Worm (Caenorhabditis elegans) whole organism, early embryonic: ENCODE data around the gene vms-1.

Experiments
- B0310.2 ChIP-seq: sonication (generic microtip); optimal IDR thresholded peaks from 2 replicates; lab custom pipeline; 2016; ENCODE audit warnings: mild to moderate bottlenecking, missing genetic modification characterization, missing compliant biosample characterization
- F13C5.2 ChIP-seq: sonication (generic microtip); optimal IDR thresholded peaks from 2 replicates; lab custom pipeline; 2017; ENCODE audit warnings: mild to moderate bottlenecking, missing genetic modification characterization, inconsistent platforms, missing compliant biosample characterization
- aly-1 ChIP-seq: sonication (generic microtip); optimal IDR thresholded peaks from 2 replicates; lab custom pipeline; 2016; ENCODE audit warnings: missing genetic modification characterization, missing compliant biosample characterization
- ama-1 ChIP-seq: fragments of 150-350 bp; optimal IDR thresholded peaks from 2 replicates; lab custom pipeline; 2014
- ceh-13 ChIP-seq: fragments of 200-800 bp; sonication (Bioruptor generic); optimal IDR thresholded peaks from 2 replicates; lab custom pipeline; 2018; ENCODE audit warnings: mild to moderate bottlenecking, missing genetic modification characterization, missing compliant biosample characterization
- ceh-36 ChIP-seq: sonication (generic microtip); optimal IDR thresholded peaks from 2 replicates; lab custom pipeline; 2016; ENCODE audit warnings: missing genetic modification characterization, inconsistent platforms, missing compliant biosample characterization
- ets-7 ChIP-seq: sonication (generic microtip); optimal IDR thresholded peaks from 2 replicates; lab custom pipeline; 2016; ENCODE audit warnings: missing genotype, missing genetic modification characterization, missing compliant biosample characterization
- flt-1 ChIP-seq: fragments of 200-800 bp; sonication (Bioruptor generic); IDR thresholded peaks from 2 replicates; pipeline ENCODE4 v1.3.6; 2022; ENCODE audit warnings: missing genetic modification characterization, missing compliant biosample characterization
- hmbx-1 ChIP-seq: sonication (generic microtip); optimal IDR thresholded peaks from 2 replicates; lab custom pipeline; 2016; ENCODE audit warnings: mild to moderate bottlenecking, missing genetic modification characterization, missing compliant biosample characterization
- hmg-4 ChIP-seq: fragments of 200-800 bp; sonication (Bioruptor generic); optimal IDR thresholded peaks from 2 replicates; lab custom pipeline; 2018; ENCODE audit warnings: mild to moderate bottlenecking, missing genetic modification characterization, missing compliant biosample characterization
- hnd-1 ChIP-seq: sonication (generic microtip); optimal IDR thresholded peaks from 2 replicates; lab custom pipeline; 2016; ENCODE audit warnings: missing genetic modification characterization, missing compliant biosample characterization
- pes-1 ChIP-seq: fragments of 200-800 bp; sonication (Bioruptor generic); IDR thresholded peaks from 2 replicates; pipeline ENCODE4 v1.3.6; 2022; ENCODE audit warnings: missing genetic modification reagents, missing genetic modification characterization, missing compliant biosample characterization
- scrt-1 ChIP-seq: fragments of 200-800 bp; sonication (Bioruptor generic); IDR thresholded peaks from 2 replicates; pipeline ENCODE4 v1.3.6; 2022; ENCODE audit warnings: missing genetic modification characterization, missing compliant biosample characterization
- sea-1 ChIP-seq: fragments of 200-800 bp; sonication (Bioruptor generic); conservative IDR thresholded peaks from 2 replicates; pipeline ENCODE4 v1.3.6; 2022; ENCODE audit warnings: missing genetic modification characterization, missing compliant biosample characterization
- tbx-11 ChIP-seq: fragments of 200-800 bp; sonication (Bioruptor generic); IDR thresholded peaks from 2 replicates; pipeline ENCODE4 v1.3.6; 2022; ENCODE audit warnings: missing genetic modification characterization, missing compliant biosample characterization
- tbx-37 ChIP-seq: fragments of 200-800 bp; sonication (Bioruptor generic); conservative IDR thresholded peaks from 2 replicates; pipeline ENCODE4 v1.3.6; 2022; ENCODE audit warnings: missing genetic modification reagents, missing genetic modification characterization, missing compliant biosample characterization
- tra-4 ChIP-seq: sonication (generic microtip); optimal IDR thresholded peaks from 2 replicates; lab custom pipeline; 2017; ENCODE audit warnings: missing genetic modification characterization, missing compliant biosample characterization

Gene vms-1

DNA sequence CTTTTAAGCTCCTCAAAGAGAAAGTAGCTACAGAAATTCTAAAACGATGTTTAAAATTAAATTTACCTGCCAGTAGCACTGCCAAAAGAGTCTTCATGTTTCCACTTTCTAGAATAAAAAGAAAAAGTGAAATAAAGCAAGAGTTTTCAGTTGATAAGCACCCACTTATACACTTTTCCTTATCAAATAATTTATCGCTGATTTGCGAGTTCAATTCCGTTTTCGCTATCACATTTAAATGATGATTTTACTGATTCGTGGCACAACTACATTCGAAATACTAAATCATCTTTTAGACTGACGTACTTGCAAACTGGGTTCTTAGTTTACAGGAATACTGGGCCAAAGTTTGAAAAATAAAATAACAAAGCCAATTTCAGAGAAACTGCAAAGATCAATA lies 37.4 kb upstream of the vms-1 start, which contains the start of gene K12H4.7:
Gene K12H4.7 (minus strand): TSS at position 138 of the 400 bp plus-strand sequence.
- TF ChIP-seq sea-1 (GFP tag; lab: Robert Waterston, UW) = no peak
- no peak for TF ChIP-seq ets-7
- TF ChIP-seq hmg-4 (GFP tag; lab: Kevin White, UChicago) = no peak
- no peak for TF ChIP-seq scrt-1 (GFP tag; lab: Robert Waterston, UW)
- no peak for TF ChIP-seq tra-4

DNA sequence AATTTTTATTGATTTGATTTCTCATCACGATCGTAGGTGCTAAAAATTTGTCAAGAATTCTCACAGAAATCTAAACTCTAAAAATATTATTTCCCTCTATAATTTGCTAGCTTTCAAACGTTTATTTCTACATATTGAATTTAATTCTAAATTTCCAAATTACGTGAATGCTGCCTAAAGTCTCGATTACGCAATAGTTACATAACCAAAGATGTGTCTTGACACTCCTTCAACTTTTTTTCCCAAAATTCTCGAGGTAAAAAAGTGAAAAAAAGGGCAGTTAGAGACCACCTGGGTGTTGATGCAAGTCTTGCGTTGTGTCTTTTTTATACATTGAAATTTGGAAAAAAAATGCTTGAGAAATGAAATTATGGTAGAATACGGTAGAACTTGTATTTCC lies 36.5 kb upstream of the vms-1 start:
- TF ChIP-seq scrt-1 (GFP tag; lab: Robert Waterston, UW) (no peak), hnd-1 (no peak), aly-1 (tag; lab: Kevin White, UChicago) (no peak), hmbx-1 (no peak), ets-7 (no peak), ceh-36 (no peak), B0310.2 (tag; lab: Kevin White, UChicago) (no peak), hmg-4 (GFP tag; lab: Kevin White, UChicago) (no peak), flt-1 (GFP tag; lab: Robert Waterston, UW) (no peak), tra-4 (no peak), ceh-13 (GFP tag; lab: Kevin White, UChicago) (no peak), F13C5.2 (tag; lab: Kevin White, UChicago) (no peak), pes-1 (GFP tag; lab: Robert Waterston, UW) (no peak), sea-1 (GFP tag; lab: Robert Waterston, UW) (no peak)

DNA sequence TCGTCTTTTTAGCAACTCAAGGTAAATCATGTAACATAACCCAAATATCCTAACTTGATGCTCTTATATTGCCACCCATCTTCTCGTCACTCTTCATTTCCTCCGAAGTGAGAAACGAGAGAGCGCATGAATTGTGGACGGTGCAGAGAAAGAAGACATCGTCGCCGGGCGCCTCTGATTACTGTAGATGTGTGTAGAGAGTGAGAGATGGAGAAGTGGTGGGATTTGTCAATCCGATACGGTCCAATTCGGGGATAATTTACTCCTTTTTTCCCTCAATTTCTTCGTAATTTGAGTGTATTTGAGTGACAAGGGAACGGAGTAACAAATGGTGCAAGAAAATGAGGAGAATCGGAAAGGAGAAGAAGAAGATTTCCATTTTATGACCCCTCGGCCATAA lies 27.2 kb upstream of the vms-1 start:
- TF ChIP-seq flt-1 (GFP tag; lab: Robert Waterston, UW) (no peak), F13C5.2 (tag; lab: Kevin White, UChicago) (no peak), aly-1 (tag; lab: Kevin White, UChicago) (no peak), sea-1 (GFP tag; lab: Robert Waterston, UW) (no peak), tbx-11 (no peak), scrt-1 (GFP tag; lab: Robert Waterston, UW) (no peak), ama-1 (lab: Kevin White, UChicago) (no peak), hmg-4 (GFP tag; lab: Kevin White, UChicago) (no peak), tbx-37 (GFP tag; lab: Robert Waterston, UW) (no peak), pes-1 (GFP tag; lab: Robert Waterston, UW) (no peak), tra-4 (no peak), hmbx-1 (no peak), hnd-1 (no peak), ets-7 (no peak), ceh-36 (no peak), ceh-13 (GFP tag; lab: Kevin White, UChicago) (no peak), B0310.2 (tag; lab: Kevin White, UChicago) (no peak)

DNA sequence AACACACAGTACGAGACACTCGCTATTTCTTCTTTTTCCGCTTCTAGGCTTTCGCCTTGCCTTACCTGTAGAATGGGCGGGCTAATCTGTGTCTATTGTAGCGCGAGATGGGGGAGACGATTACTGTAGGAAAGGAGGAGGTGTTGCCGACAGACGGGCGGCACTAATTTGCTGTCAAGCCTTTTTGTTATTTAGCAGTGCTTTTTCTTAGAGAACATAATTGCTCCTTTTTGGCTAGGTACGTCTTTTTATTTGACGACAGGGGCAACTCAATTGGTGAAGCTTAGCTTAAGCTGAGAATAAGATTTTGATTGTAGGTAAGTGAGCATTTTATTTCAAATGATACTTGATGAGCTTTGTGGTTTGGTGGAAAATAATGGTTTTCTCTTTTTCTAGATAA lies 24.7 kb upstream of the vms-1 start:
- no peak for TF ChIP-seq sea-1 (GFP tag; lab: Robert Waterston, UW)

DNA sequence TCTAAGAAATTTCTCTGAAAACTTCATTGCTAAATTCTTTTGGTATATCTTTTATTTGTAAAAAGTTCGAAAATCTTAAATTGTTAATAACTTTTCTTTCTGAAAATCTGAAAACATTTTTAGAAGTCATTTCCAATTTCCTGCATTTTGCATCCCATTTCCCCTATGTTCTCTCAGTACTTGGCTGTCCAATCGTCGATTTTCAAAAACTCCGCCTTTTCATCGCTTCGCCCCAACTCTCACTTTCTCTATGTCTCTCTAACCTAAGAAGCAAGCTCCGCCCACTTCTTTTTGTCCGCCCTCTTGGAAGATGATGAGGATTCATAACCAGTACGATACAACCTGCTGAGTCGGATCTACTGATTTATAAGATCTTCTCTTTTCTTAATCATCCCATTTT lies 23.2 kb upstream of the vms-1 start:
- TF ChIP-seq F13C5.2 (tag; lab: Kevin White, UChicago) (no peak), flt-1 (GFP tag; lab: Robert Waterston, UW) (no peak)

DNA sequence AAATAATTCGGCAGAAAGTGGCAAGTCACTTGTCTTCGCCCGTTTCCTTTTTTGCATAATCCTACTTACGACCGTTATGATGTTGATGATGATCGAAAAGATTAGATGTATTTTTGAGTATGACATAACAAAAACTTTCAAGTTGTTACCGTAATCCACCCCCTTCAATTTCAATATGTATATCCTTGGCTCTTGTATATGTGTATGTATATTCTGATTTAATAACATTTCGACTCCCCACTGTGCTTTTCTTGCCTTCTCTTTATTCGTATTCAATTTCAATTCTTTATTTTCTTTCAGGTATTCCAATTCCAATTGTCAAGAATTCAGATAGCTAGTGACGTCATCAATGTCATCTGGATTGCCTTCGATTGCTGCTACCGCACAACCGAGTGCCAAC lies 21.3 kb upstream of the vms-1 start, which contains the start of gene pros-1:
Gene pros-1 (plus strand): TSS at position 301 of the 400 bp plus-strand sequence.
- TF ChIP-seq tra-4 (no peak), flt-1 (GFP tag; lab: Robert Waterston, UW) (no peak), ceh-36 (no peak), ets-7 (no peak), tbx-11 (no peak), ama-1 (lab: Kevin White, UChicago) (no peak), hmbx-1 (no peak), sea-1 (GFP tag; lab: Robert Waterston, UW) (no peak), ceh-13 (GFP tag; lab: Kevin White, UChicago) (no peak), scrt-1 (GFP tag; lab: Robert Waterston, UW) (no peak), hnd-1 (no peak), hmg-4 (GFP tag; lab: Kevin White, UChicago) (no peak), F13C5.2 (tag; lab: Kevin White, UChicago) (no peak)

DNA sequence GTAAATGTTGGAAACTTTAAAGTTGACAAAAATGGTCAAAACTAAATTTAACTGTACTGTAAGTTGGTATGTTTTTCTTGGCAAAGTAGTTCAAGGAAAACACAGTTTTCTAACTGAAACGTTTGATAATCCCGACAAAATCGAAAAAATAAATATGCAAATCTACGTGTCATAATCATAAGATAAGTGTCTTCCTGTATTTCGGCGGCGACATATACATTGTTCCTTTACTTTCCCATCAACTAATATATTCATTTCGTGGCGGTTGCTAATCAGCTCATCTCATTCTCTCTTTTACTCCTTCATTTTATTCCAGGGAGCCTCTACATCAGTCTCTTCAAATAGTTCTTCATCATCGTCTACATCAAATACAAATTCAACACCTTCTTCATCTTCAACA lies 20.5 kb upstream of the vms-1 start:
- TF ChIP-seq hnd-1 (no peak), tbx-37 (GFP tag; lab: Robert Waterston, UW) (no peak), flt-1 (GFP tag; lab: Robert Waterston, UW) (no peak), ceh-36 (no peak), F13C5.2 (tag; lab: Kevin White, UChicago) (no peak), ama-1 (lab: Kevin White, UChicago) (no peak), pes-1 (GFP tag; lab: Robert Waterston, UW) (no peak), sea-1 (GFP tag; lab: Robert Waterston, UW) (no peak), scrt-1 (GFP tag; lab: Robert Waterston, UW) (no peak), ceh-13 (GFP tag; lab: Kevin White, UChicago) (no peak), tbx-11 (no peak), ets-7 (no peak), aly-1 (tag; lab: Kevin White, UChicago) (no peak), hmg-4 (GFP tag; lab: Kevin White, UChicago) (no peak)

DNA sequence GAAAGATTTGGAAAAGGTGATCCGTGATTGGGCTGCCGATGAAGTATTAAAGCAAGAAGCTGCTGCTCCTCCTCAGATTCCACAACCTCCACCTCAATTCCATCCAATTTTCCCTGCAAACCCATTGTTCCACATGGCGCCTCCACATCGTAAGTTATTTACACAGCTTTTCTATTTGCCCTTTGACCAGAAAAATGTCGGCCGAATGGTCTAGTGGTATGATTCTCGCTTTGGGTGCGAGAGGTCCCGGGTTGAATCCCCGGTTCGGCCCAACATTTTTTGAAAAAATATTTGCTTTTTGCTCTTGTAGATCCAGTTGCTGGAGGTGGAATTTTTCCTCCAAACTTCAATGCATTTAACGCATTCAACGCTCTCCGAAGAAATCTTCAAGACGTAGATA lies 19.1 kb upstream of the vms-1 start:
- TF ChIP-seq hnd-1 = no peak
- TF ChIP-seq scrt-1 (GFP tag; lab: Robert Waterston, UW) = 0 out of 2 replicates have a peak, but pooled peaks have one; percentile 8
- TF ChIP-seq tbx-11 = no peak
- TF ChIP-seq B0310.2 (tag; lab: Kevin White, UChicago) = no peak
- TF ChIP-seq pes-1 (GFP tag; lab: Robert Waterston, UW) = no peak
